Fruit fly (Drosophila melanogaster): Measurements from ENCODE around the gene BORCS5.

BORCS5 gene

DNA sequence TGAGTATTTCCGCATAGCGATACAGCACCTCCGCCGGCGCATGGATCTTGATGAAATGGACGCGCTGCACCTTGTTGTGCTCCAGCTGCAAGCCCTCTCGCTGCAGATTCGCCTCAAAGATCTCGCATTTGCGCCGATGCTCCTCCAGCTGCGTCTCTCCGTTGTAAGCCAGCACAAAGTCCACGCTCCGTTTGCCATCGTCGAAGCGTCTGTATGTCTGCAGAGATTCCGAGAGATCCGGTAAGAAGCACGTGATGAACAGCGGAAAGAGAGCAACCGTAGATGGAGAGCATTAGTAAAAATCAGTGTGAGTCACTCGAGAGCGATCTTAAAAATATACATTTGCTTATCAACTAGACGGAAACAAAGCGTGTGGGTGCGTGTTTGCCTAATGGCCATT, 9.1 kb upstream of the BORCS5 start:
- TF ChIP-seq CG17801 (GFP tag; optimal IDR thresholded peaks at IDR 0.05; ENCODE audit: partially characterized antibody): no peak

- TF ChIP-seq CG17801 (GFP tag; optimal IDR thresholded peaks at IDR 0.05; ENCODE audit: partially characterized antibody): no peak
Observed at dm6 chrX:11877165-11877564, 4.6 kb upstream of the BORCS5 start, which contains the start of gene CG10352. TSS of gene CG10352 (minus strand) at chrX:11877168.

- peak; percentile 3 for TF ChIP-seq CG17801 (GFP tag; optimal IDR thresholded peaks at IDR 0.05; ENCODE audit: partially characterized antibody)
Observed at dm6 chrX:11875146-11875830, 2.7 kb upstream of the BORCS5 start.

dm6 chrX:11873116-11873515, 537 bp upstream of the BORCS5 start, which contains the start of gene CG15739:
TSS of gene CG15739 (plus strand) at chrX:11873319.
- no peak for TF ChIP-seq CG17801 (GFP tag; optimal IDR thresholded peaks at IDR 0.05; ENCODE audit: partially characterized antibody)

DNA sequence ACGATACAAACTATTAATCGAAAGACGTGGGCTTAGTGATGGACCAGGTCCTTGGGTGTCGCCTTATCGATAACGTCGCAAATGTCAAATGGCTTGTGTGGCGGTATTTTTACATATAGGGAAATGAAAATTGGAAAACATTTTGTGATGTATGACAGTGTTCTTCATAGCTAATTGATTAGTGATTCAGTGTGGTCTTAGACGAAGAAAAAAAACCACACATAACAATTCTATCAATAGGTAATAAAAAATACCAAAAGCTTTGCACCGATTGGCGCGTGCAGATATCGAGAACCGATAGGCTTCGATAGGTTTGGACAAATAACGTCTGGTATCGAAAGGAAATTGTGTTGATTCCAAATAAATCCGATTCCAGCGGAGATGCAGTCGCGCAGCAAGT, 3.7 kb downstream of the BORCS5 start, which contains the start of the genes Nrd1 and CG1847:
Nrd1 (minus strand) TSS at position 28 of the 400 bp plus-strand sequence.
CG1847 (plus strand) TSS at position 305 of the 400 bp plus-strand sequence.
- TF ChIP-seq CG17801 (GFP tag; optimal IDR thresholded peaks at IDR 0.05; ENCODE audit: partially characterized antibody): no peak

DNA sequence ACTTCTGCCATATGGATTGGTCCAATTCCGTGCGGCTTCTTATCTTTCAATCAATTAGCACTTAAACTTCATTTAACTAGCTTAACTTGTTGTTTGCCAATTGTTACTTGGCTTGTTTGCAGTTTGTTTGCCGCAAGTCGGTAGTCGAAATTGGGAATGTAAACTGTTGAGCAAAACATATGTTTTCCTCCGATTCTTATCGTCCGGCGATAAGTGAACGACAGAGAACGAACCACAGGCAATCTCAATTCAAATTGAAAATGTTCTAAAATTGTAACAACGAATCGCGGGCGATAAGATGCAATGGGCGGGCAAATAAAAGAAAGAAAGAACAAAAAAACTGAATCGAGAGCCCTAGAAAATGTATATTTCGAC, 14.2 kb downstream of the BORCS5 start:
- no peak for TF ChIP-seq CG17801 (GFP tag; optimal IDR thresholded peaks at IDR 0.05; ENCODE audit: partially characterized antibody)

DNA sequence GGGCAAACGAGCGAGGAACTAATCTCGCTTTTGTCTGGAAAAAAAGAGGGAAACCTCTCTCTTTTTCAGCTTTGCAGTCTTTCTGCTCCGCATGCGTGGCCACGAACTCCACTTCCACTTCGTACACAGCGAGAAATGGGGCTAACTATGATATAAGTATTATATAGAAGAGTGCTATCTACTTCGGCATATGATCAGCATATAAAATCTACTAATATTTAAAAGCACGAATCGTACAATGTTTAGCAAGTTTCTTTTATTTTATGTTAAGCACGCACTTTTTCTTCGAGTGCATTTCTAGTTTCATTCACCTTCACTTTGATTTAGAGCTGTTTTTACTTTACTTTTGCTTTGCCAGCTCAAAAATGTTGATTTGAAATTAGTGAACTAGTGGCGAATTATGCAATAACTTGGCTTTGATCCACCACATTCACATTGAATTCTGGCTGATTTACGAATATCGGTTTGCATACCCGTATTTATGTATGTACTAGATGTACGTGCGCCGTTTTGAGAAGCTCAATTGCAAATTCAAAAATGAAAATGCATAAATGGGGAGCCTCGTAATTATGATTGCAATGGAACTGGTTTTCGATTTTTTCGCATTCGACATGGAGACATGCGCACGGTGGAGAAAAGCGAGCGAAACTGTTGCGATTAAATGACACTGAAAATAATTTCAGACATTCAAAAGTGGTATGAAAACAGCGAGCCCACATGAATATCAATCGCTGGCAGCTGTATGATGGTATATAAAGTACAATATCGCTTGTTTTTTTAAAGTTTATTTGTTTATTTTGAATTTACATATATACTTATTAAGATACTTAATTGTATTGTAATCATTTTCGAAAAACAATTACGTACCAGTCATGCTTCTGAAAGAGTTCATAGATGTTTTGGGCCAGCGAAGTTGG, 14.8 kb downstream of the BORCS5 start:
- peak; percentile 93 for TF ChIP-seq CG17801 (GFP tag; optimal IDR thresholded peaks at IDR 0.05; ENCODE audit: partially characterized antibody)

- no peak for TF ChIP-seq CG17801 (GFP tag; optimal IDR thresholded peaks at IDR 0.05; ENCODE audit: partially characterized antibody)
Observed at dm6 chrX:11856867-11857266, 15.7 kb downstream of the BORCS5 start.

DNA sequence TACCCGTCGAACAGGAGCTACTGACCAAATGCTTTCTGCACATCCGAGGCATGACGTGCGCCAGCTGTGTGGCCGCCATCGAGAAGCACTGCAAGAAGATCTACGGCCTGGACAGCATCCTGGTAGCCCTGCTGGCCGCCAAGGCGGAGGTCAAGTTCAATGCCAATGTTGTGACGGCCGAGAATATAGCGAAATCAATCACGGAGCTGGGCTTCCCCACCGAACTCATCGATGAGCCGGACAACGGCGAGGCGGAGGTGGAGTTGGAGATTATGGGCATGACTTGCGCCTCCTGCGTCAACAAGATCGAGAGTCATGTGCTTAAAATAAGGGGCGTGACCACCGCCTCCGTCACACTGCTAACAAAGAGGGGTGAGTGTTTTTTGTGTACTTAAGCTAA, 16.6 kb downstream of the BORCS5 start:
- no peak for TF ChIP-seq CG17801 (GFP tag; optimal IDR thresholded peaks at IDR 0.05; ENCODE audit: partially characterized antibody)

- peak; percentile 69 for TF ChIP-seq CG17801 (GFP tag; optimal IDR thresholded peaks at IDR 0.05; ENCODE audit: partially characterized antibody)
Observed at dm6 chrX:11854758-11855465, 17.7 kb downstream of the BORCS5 start, which contains the start of the genes CG10347 and ATP7. TSS of gene CG10347 (minus strand) at chrX:11854931. TSS of gene ATP7 (plus strand) at chrX:11855022.

DNA sequence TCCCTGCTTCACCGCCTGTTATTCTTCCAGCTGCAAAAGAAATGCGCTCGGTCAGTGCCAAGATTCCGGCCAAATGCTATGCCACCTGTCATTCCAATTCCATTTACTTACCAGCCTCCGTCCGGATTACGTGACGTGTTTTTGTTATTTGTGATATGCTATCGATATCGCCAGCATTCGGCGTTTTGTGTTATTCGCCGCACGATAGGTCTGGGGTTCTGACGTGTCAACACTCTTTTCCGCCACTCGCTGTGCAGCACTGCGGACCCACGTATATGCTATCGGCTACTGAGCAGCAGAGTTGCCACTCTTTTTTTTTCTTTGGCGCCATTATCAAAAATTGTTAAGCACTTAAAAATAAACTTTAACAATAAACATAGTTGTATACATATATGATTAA, 20.3 kb downstream of the BORCS5 start, which contains the start of gene p24-1:
p24-1 (minus strand) TSS at position 221 of the 400 bp plus-strand sequence.
- TF ChIP-seq CG17801 (GFP tag; optimal IDR thresholded peaks at IDR 0.05; ENCODE audit: partially characterized antibody): peak; percentile 66

- no peak for TF ChIP-seq CG17801 (GFP tag; optimal IDR thresholded peaks at IDR 0.05; ENCODE audit: partially characterized antibody)
Observed at dm6 chrX:11849267-11849666, 23.3 kb downstream of the BORCS5 start.

dm6 chrX:11848507-11849264, 23.9 kb downstream of the BORCS5 start:
- TF ChIP-seq CG17801 (GFP tag; optimal IDR thresholded peaks at IDR 0.05; ENCODE audit: partially characterized antibody): no peak

dm6 chrX:11846049-11846718, 26.4 kb downstream of the BORCS5 start, which contains the start of gene CG15740:
TSS of gene CG15740 (minus strand) at chrX:11846099.
- TF ChIP-seq CG17801 (GFP tag; optimal IDR thresholded peaks at IDR 0.05; ENCODE audit: partially characterized antibody): no peak
